Fruit fly (Drosophila melanogaster) whole organism, embryonic: ENCODE measurements around the gene CG18135.

Experiments
- CG10543 ChIP-seq: fragments of 200-800 bp; sonication (Bioruptor generic); optimal IDR thresholded peaks from 3 replicates; lab custom pipeline; 2017; ENCODE audit warnings: missing biosample characterization, mild to moderate bottlenecking, missing genetic modification characterization, moderate library complexity
- CG1647 ChIP-seq: fragments of 200-800 bp; sonication (Bioruptor generic); optimal IDR thresholded peaks from 3 replicates; lab custom pipeline; 2016; ENCODE audit warnings: missing biosample characterization, missing genetic modification characterization
- CG16815 ChIP-seq: fragments of 200-800 bp; sonication (Bioruptor generic); optimal IDR thresholded peaks from 3 replicates; lab custom pipeline; 2017; ENCODE audit warnings: missing biosample characterization, mild to moderate bottlenecking, missing genetic modification characterization
- CG4707 ChIP-seq: fragments of 200-800 bp; sonication (Bioruptor generic); optimal IDR thresholded peaks from 2 replicates; lab custom pipeline; 2018; ENCODE audit warnings: missing biosample characterization, mild to moderate bottlenecking, missing genetic modification characterization, moderate library complexity
- CG4730 ChIP-seq: fragments of 200-800 bp; sonication (Bioruptor generic); IDR thresholded peaks from 2 replicates; pipeline ENCODE4 v1.3.6; 2022; ENCODE audit warnings: missing biosample characterization, missing genetic modification characterization
- pho ChIP-seq: fragments of 200-800 bp; sonication (Bioruptor generic); optimal IDR thresholded peaks from 2 replicates; lab custom pipeline; 2016; ENCODE audit warnings: missing biosample characterization, missing genetic modification characterization

DNA sequence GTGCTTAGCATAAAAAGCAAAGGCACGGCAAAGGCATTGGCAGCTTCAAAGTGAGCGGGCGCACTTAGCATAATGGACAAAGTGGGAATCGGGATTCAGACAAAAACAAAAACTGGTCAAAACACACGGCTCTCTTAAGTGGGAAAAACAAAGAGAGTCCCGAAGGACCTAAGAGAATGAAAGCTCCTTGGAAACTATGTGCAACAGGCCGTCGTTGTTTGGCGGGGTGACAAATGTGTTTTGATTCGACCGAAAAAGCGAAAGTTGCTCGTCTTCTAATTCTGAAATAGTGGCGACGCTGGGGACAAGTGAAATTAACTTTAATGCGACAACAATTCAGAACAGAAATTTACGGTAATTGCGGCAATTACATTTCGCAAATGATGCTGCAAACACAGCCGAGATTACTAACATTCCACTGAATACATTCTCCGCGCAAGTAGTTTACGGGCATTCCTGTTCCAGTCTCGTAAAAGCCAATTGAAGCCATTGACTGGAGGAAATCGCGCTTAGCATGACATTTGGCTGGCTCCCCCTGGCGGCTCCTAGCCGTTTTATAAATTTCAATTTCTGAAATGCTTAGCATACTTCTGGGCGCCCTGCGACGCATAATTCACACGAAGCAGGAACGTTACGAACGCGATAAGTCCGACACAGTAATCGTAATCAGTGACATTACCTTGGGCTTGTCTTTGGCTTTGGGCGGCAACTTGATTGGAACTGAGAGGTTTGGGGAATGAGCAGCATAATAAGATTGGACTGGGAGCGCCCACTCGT lies 29.7 kb downstream of the CG18135 start:
- TF ChIP-seq CG10543 (no peak), pho (no peak), CG4730 (no peak), CG16815 (GFP tag; lab: Kevin White, UChicago) (no peak), CG1647 (no peak), CG4707 (GFP tag; lab: Kevin White, UChicago) (no peak)
